Fruit fly (Drosophila melanogaster): Measurements from ENCODE around the gene CG13313.

dm6 chr3L:8968437-8968836, 9.8 kb downstream of the CG13313 start, which contains the start of gene CG5026:
- TF ChIP-seq Sox102F (GFP tag; optimal IDR thresholded peaks at IDR 0.05) (no peak), CG6276 (GFP tag; optimal IDR thresholded peaks at IDR 0.05) (no peak), Met (GFP tag; optimal IDR thresholded peaks at IDR 0.05) (no peak), cyc (GFP tag; optimal IDR thresholded peaks at IDR 0.05) (no peak), dsx (GFP tag; optimal IDR thresholded peaks at IDR 0.05; ENCODE audit: poor library complexity, severe bottlenecking) (no peak), CG8119 (GFP tag; IDR thresholded peaks at IDR 0.05) (no peak), lz (GFP tag; optimal IDR thresholded peaks at IDR 0.05) (no peak), Ets21C (GFP tag; optimal IDR thresholded peaks at IDR 0.05) (no peak), Lpt (GFP tag; optimal IDR thresholded peaks at IDR 0.05) (no peak), vri (GFP tag; optimal IDR thresholded peaks at IDR 0.05) (no peak), CG16779 (tag; optimal IDR thresholded peaks at IDR 0.05) (no peak)

All from whole organism, prepupa.